Fruit fly (Drosophila melanogaster): ENCODE measurements around the gene RpL36A.

The RpL36A gene

DNA sequence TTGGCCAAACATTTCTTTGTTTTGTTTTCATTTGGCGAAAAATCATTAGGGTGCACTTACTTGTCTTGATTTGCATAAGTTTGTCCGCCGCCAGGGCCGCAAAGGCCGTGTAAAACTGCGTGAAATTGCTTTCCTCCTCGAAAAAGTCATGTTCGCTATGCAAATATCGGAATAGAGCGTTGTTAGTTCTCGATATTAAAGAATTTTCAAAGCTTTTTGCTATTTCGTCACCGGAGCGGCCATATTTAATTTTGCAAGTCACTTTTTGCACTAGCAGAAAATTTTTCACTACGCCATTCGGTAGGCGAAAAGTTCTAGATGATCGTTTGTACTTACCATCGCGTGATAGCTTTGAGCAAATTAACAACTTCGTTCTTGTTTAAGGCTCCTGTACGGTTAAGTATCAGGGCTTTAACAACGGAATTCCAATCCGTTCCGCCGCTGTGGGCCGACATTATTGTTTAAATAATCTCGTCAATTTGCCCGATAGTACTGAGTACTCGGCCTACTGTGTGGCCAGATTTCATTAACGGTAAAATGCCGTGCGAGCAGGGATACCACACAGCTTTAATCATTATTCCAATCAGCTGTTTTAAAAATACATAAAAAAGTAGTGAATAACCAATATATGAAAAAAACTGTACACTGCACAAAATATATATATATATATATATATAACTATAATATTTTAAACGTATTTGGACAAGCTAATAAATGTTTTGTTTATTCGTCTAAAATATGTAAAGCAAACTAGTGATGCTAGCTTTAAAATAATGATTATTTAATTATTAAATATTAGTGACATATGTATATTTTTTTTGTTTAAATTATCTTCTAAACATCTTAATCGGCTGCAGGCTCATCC lies 28.6 kb upstream of the RpL36A start, which contains the start of gene poe (continued):
- TF ChIP-seq btn (GFP tag; optimal IDR thresholded peaks at IDR 0.05) (no peak), BtbVII (GFP tag; optimal IDR thresholded peaks at IDR 0.05) (no peak), mam (GFP tag; optimal IDR thresholded peaks at IDR 0.05) (no peak), CG2199 (GFP tag; IDR thresholded peaks at IDR 0.05) (no peak), CG10366 (GFP tag; IDR thresholded peaks at IDR 0.05) (no peak), CG6175 (GFP tag; IDR thresholded peaks at IDR 0.05) (no peak), vvl (GFP tag; IDR thresholded peaks at IDR 0.05) (peak; percentile 88), Oaz (GFP tag; IDR thresholded peaks at IDR 0.05) (no peak), CG2202 (tag; optimal IDR thresholded peaks at IDR 0.05) (peak; percentile 4), chn (GFP tag; optimal IDR thresholded peaks at IDR 0.05) (no peak), row (GFP tag; IDR thresholded peaks at IDR 0.05) (peak; percentile 83), CG2712 (tag; optimal IDR thresholded peaks at IDR 0.05) (no peak), HHEX (GFP tag; optimal IDR thresholded peaks at IDR 0.05) (no peak), CG43689 (GFP tag; IDR thresholded peaks at IDR 0.05) (no peak), Sry-β (GFP tag; optimal IDR thresholded peaks at IDR 0.05) (peak; percentile 23), slou (GFP tag; optimal IDR thresholded peaks at IDR 0.05) (no peak), Vsx1 (GFP tag; optimal IDR thresholded peaks at IDR 0.05) (no peak), jumu (GFP tag; optimal IDR thresholded peaks at IDR 0.05) (no peak), az2 (GFP tag; optimal IDR thresholded peaks at IDR 0.05) (peak; percentile 25), CG12942 (GFP tag; optimal IDR thresholded peaks at IDR 0.05) (no peak), C15 (GFP tag; IDR thresholded peaks at IDR 0.05) (no peak), br (optimal IDR thresholded peaks at IDR 0.05) (no peak), Ravus (GFP tag; IDR thresholded peaks at IDR 0.05) (no peak), CG17186 (GFP tag; optimal IDR thresholded peaks at IDR 0.05) (no peak), Atf6 (GFP tag; IDR thresholded peaks at IDR 0.05) (no peak), emc (GFP tag; optimal IDR thresholded peaks at IDR 0.05) (no peak), Lpt (GFP tag; optimal IDR thresholded peaks at IDR 0.05) (no peak), corto (GFP tag; optimal IDR thresholded peaks at IDR 0.05) (no peak), CG10209 (GFP tag; optimal IDR thresholded peaks at IDR 0.05) (peak; percentile 51), ERR (GFP tag; optimal IDR thresholded peaks at IDR 0.05) (no peak), pzg (GFP tag; optimal IDR thresholded peaks at IDR 0.05) (peak; percentile 82), insv (GFP tag; optimal IDR thresholded peaks at IDR 0.05) (no peak), jing (GFP tag; optimal IDR thresholded peaks at IDR 0.05) (no peak), CG11247 (GFP tag; IDR thresholded peaks at IDR 0.05) (0 out of 2 replicates have a peak, but pooled peaks have one; percentile 22), Bdp1 (GFP tag; optimal IDR thresholded peaks at IDR 0.05) (no peak), Med (GFP tag) (no peak), MESR4 (GFP tag; optimal IDR thresholded peaks at IDR 0.05) (peak; percentile 80), CG3847 (GFP tag; IDR thresholded peaks at IDR 0.05) (0 out of 2 replicates have a peak, but pooled peaks have one; percentile 23), CG18764 (GFP tag; optimal IDR thresholded peaks at IDR 0.05) (no peak), CG33213 (GFP tag; optimal IDR thresholded peaks at IDR 0.05) (no peak), dysf (GFP tag; IDR thresholded peaks at IDR 0.05) (peak; percentile 56; the same call in 1 of the 3 replicates), CG42726 (GFP tag; IDR thresholded peaks at IDR 0.05; ENCODE audit: partially characterized antibody) (no peak; the same call in 1 of the 2 replicates), exex (tag; optimal IDR thresholded peaks at IDR 0.05) (no peak), Awh (GFP tag; IDR thresholded peaks at IDR 0.05) (peak; percentile 56; the same call in 1 of the 2 replicates), cg (GFP tag; optimal IDR thresholded peaks at IDR 0.05) (no peak), CG5245 (GFP tag; optimal IDR thresholded peaks at IDR 0.05) (no peak), CG11696 (GFP tag; IDR thresholded peaks at IDR 0.05) (0 out of 2 replicates have a peak, but pooled peaks have one; percentile 12), Atf-2 (GFP tag; optimal IDR thresholded peaks at IDR 0.05) (no peak), Bgb (GFP tag; IDR thresholded peaks at IDR 0.05; ENCODE audit: partially characterized antibody) (no peak), Nf-YC (tag; optimal IDR thresholded peaks at IDR 0.05) (no peak)
